Worm (Caenorhabditis elegans) whole organism, midembryonic: ENCODE results near the gene Y58A7A.3.

ENCODE experiments used
- T22C8.4 ChIP-seq: fragments of 200-800 bp; sonication (Bioruptor generic); IDR thresholded peaks from 2 replicates; pipeline ENCODE4 v1.3.6; 2022; ENCODE audit warnings: missing genetic modification characterization, missing compliant biosample characterization
- cog-1 ChIP-seq: sonication (generic microtip); optimal IDR thresholded peaks from 2 replicates; lab custom pipeline; 2016; ENCODE audit warnings: missing genetic modification characterization, missing compliant biosample characterization
- flt-1 ChIP-seq: fragments of 200-800 bp; sonication (Bioruptor generic); IDR thresholded peaks from 2 replicates; pipeline ENCODE4 v1.3.6; 2022; ENCODE audit warnings: missing genetic modification characterization, missing compliant biosample characterization
- klf-2 ChIP-seq: fragments of 200-800 bp; sonication (Bioruptor generic); conservative IDR thresholded peaks from 2 replicates; pipeline ENCODE4 v1.3.6; 2022; ENCODE audit warnings: missing genetic modification reagents, missing genetic modification characterization, missing compliant biosample characterization
- med-1 ChIP-seq: sonication (generic microtip); optimal IDR thresholded peaks from 2 replicates; lab custom pipeline; 2017; ENCODE audit warnings: missing genetic modification characterization, mild to moderate bottlenecking, missing compliant biosample characterization, antibody characterized with exemption, missing genetic modification reagents; ENCODE audit not compliant: insufficient read depth
- ref-1 ChIP-seq: fragments of 200-800 bp; sonication (Bioruptor generic); conservative IDR thresholded peaks from 2 replicates; pipeline ENCODE4 v1.3.6; 2022; ENCODE audit warnings: missing genetic modification reagents, missing genetic modification characterization, missing compliant biosample characterization
- tab-1 ChIP-seq: fragments of 200-800 bp; sonication (Bioruptor generic); IDR thresholded peaks from 2 replicates; pipeline ENCODE4 v1.3.6; 2022; ENCODE audit warnings: missing genetic modification characterization, missing compliant biosample characterization
- ztf-23 ChIP-seq: fragments of 200-800 bp; sonication (Bioruptor generic); IDR thresholded peaks from 2 replicates; pipeline ENCODE4 v1.3.6; 2022; ENCODE audit warnings: missing genetic modification reagents, missing genetic modification characterization, missing compliant biosample characterization
- ztf-29 ChIP-seq: fragments of 200-800 bp; sonication (Bioruptor generic); IDR thresholded peaks from 2 replicates; pipeline ENCODE4 v1.3.6; 2022; ENCODE audit warnings: missing genetic modification reagents, missing genetic modification characterization, missing compliant biosample characterization

Gene Y58A7A.3

DNA sequence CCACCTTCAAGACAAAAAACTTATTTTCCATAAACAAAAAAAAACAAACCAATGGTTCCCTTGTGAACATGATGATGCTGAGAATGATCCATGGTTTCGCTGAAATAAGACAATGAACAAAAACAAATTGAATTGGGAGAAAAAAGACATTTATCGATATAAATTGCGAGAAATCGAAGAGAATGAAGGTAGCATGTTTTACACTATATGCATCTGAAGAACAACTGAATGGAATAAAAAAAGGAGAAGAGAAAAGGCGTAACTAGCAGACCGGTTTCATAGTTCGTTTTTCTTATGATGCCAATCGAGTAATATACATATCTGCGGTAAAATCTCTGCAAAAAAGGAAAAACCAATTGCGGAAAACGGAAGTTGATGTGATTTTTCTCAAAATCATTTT lies 11.3 kb downstream of the Y58A7A.3 start, which contains the start of gene Y58A7A.1:
Y58A7A.1 (minus strand) TSS at position 101 of the 400 bp plus-strand sequence.
- no peak for TF ChIP-seq T22C8.4
- TF ChIP-seq ztf-29, result no peak
- TF ChIP-seq med-1 (GFP tag; lab: Kevin White, UChicago), result no peak
- TF ChIP-seq klf-2 (GFP tag; lab: Robert Waterston, UW), result no peak
- TF ChIP-seq flt-1 (GFP tag; lab: Robert Waterston, UW), result no peak
- no peak for TF ChIP-seq ztf-23 (GFP tag; lab: Robert Waterston, UW)
- no peak for TF ChIP-seq cog-1
- TF ChIP-seq tab-1 (GFP tag; lab: Robert Waterston, UW), result no peak
- no peak for TF ChIP-seq ref-1

- TF ChIP-seq cog-1 (no peak), T22C8.4 (no peak), ref-1 (no peak), flt-1 (GFP tag; lab: Robert Waterston, UW) (no peak), ztf-23 (GFP tag; lab: Robert Waterston, UW) (no peak), ztf-29 (no peak), med-1 (GFP tag; lab: Kevin White, UChicago) (no peak), tab-1 (GFP tag; lab: Robert Waterston, UW) (no peak), klf-2 (GFP tag; lab: Robert Waterston, UW) (no peak)
These were observed 13.3 kb downstream of the Y58A7A.3 start for ce11 chrV:5067390-5067789.

- no peak for TF ChIP-seq med-1 (GFP tag; lab: Kevin White, UChicago)
- TF ChIP-seq cog-1, result peak; percentile 41
These were observed 15.8 kb downstream of the Y58A7A.3 start, which contains the start of gene mlk-1 for ce11 chrV:5064761-5065421. Gene mlk-1 (minus strand): TSS chrV:5064811.

- TF ChIP-seq ztf-23 (GFP tag; lab: Robert Waterston, UW) (no peak), flt-1 (GFP tag; lab: Robert Waterston, UW) (no peak), klf-2 (GFP tag; lab: Robert Waterston, UW) (no peak), tab-1 (GFP tag; lab: Robert Waterston, UW) (no peak), med-1 (GFP tag; lab: Kevin White, UChicago) (no peak), ztf-29 (no peak), T22C8.4 (no peak), ref-1 (no peak), cog-1 (no peak)
These were observed 27.4 kb downstream of the Y58A7A.3 start, which contains the start of gene cwp-4 for ce11 chrV:5053335-5053734. Gene cwp-4 (plus strand): TSS chrV:5053635.

ce11 chrV:5052233-5052632 lies 28.5 kb downstream of the Y58A7A.3 start, which contains the start of gene K11D12.12:
Gene K11D12.12 (plus strand): TSS chrV:5052261.
- TF ChIP-seq ztf-23 (GFP tag; lab: Robert Waterston, UW) (no peak), klf-2 (GFP tag; lab: Robert Waterston, UW) (no peak), ztf-29 (no peak)

- TF ChIP-seq ztf-23 (GFP tag; lab: Robert Waterston, UW) (no peak), med-1 (GFP tag; lab: Kevin White, UChicago) (no peak), klf-2 (GFP tag; lab: Robert Waterston, UW) (no peak), cog-1 (no peak), flt-1 (GFP tag; lab: Robert Waterston, UW) (no peak), tab-1 (GFP tag; lab: Robert Waterston, UW) (no peak), ztf-29 (no peak), ref-1 (no peak), T22C8.4 (no peak)
These were observed 30.6 kb downstream of the Y58A7A.3 start for ce11 chrV:5050073-5050599.

- no peak for TF ChIP-seq med-1 (GFP tag; lab: Kevin White, UChicago)
- peak; percentile 74 for TF ChIP-seq cog-1
- TF ChIP-seq ztf-23 (GFP tag; lab: Robert Waterston, UW), result peak; percentile 80
- TF ChIP-seq flt-1 (GFP tag; lab: Robert Waterston, UW), result no peak; the same call in 1 of the 2 replicates
- peak; percentile 56 for TF ChIP-seq ztf-29
These were observed 31.3 kb downstream of the Y58A7A.3 start, which contains the start of the genes pqn-51 and K11D12.14 for ce11 chrV:5049333-5049942. Gene pqn-51 (plus strand): TSS chrV:5049607. Gene K11D12.14 (plus strand): TSS chrV:5049636.

ce11 chrV:5047230-5047629 lies 33.5 kb downstream of the Y58A7A.3 start:
- TF ChIP-seq ztf-23 (GFP tag; lab: Robert Waterston, UW) (peak; percentile 78), tab-1 (GFP tag; lab: Robert Waterston, UW) (0 out of 2 replicates have a peak, but pooled peaks have one; percentile 49), flt-1 (GFP tag; lab: Robert Waterston, UW) (peak; percentile 80), klf-2 (GFP tag; lab: Robert Waterston, UW) (peak; percentile 72)

- TF ChIP-seq ztf-29 (no peak), klf-2 (GFP tag; lab: Robert Waterston, UW) (no peak), flt-1 (GFP tag; lab: Robert Waterston, UW) (no peak), cog-1 (no peak), T22C8.4 (no peak)
These were observed 34.1 kb downstream of the Y58A7A.3 start for ce11 chrV:5046558-5046957.

DNA sequence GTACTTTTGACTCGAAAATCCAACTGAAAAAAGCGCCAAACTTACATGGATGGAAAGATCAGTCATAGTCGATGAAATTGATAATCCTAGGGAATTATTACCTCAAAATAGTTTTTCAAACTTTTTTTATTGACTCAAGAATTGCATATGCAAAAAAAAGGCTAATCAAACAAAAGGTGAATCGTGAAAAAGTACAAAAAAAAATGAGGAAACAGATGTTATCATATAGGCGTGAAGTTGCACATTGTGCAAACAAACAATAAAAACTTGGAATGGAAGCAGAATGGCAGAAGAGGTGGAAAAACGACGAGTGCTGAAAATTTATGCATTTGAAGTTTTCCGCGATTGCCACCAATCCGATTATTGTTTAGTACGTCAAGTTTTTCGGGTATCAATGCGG lies 34.6 kb downstream of the Y58A7A.3 start, which contains the start of gene exc-14:
exc-14 (minus strand) TSS at position 101 of the 400 bp plus-strand sequence.
- TF ChIP-seq ztf-23 (GFP tag; lab: Robert Waterston, UW), result no peak
- TF ChIP-seq cog-1, result no peak
- no peak for TF ChIP-seq tab-1 (GFP tag; lab: Robert Waterston, UW)
- TF ChIP-seq ztf-29, result no peak
- TF ChIP-seq T22C8.4, result no peak
- no peak for TF ChIP-seq ref-1
- TF ChIP-seq flt-1 (GFP tag; lab: Robert Waterston, UW), result no peak
- no peak for TF ChIP-seq klf-2 (GFP tag; lab: Robert Waterston, UW)
- no peak for TF ChIP-seq med-1 (GFP tag; lab: Kevin White, UChicago)
